Fruit fly (Drosophila melanogaster): ENCODE measurements around the gene CG9581.

dm6 chrX:20158491-20158890 is 11.3 kb downstream of the CG9581 start:
- TF ChIP-seq acj6 (GFP tag; optimal IDR thresholded peaks at IDR 0.05), result no peak
- TF ChIP-seq Eip75B (GFP tag; optimal IDR thresholded peaks at IDR 0.05), result no peak
- TF ChIP-seq dac (GFP tag; optimal IDR thresholded peaks at IDR 0.05), result no peak
- no peak for TF ChIP-seq OdsH (GFP tag; optimal IDR thresholded peaks at IDR 0.05)
- no peak for TF ChIP-seq CG8632 (GFP tag; optimal IDR thresholded peaks at IDR 0.05)
- TF ChIP-seq esn (GFP tag; optimal IDR thresholded peaks at IDR 0.05), result no peak
- TF ChIP-seq spab (GFP tag; optimal IDR thresholded peaks at IDR 0.05), result no peak

Measured in whole organism, prepupa.